Fruit fly (Drosophila melanogaster) whole organism, embryonic: ENCODE data around the gene vkg.

Experiments used
- Ada2b ChIP-seq: fragments of 200-800 bp; sonication (Bioruptor generic); IDR thresholded peaks from 2 replicates; pipeline ENCODE4 v1.3.6; 2022; ENCODE audit warnings: missing biosample characterization, missing genetic modification characterization
- Adf1 ChIP-seq: fragments of 200-800 bp; sonication (Bioruptor generic); IDR thresholded peaks from 2 replicates; pipeline ENCODE4 v1.3.6; 2022; ENCODE audit warnings: missing biosample characterization, missing genetic modification characterization
- CG10462 ChIP-seq: fragments of 200-800 bp; sonication (Bioruptor generic); optimal IDR thresholded peaks from 2 replicates; lab custom pipeline; 2016; ENCODE audit warnings: missing biosample characterization, missing genetic modification characterization
- CG10979 ChIP-seq: fragments of 200-800 bp; sonication (Bioruptor generic); optimal IDR thresholded peaks from 2 replicates; lab custom pipeline; 2018; ENCODE audit warnings: missing biosample characterization, mild to moderate bottlenecking, missing genetic modification characterization, moderate library complexity
- CG11398 ChIP-seq: fragments of 200-800 bp; sonication (Bioruptor generic); optimal IDR thresholded peaks from 2 replicates; lab custom pipeline; 2016; ENCODE audit warnings: missing biosample characterization, missing genetic modification characterization
- CG12236 ChIP-seq: fragments of 200-800 bp; sonication (Bioruptor generic); optimal IDR thresholded peaks from 2 replicates; lab custom pipeline; 2016; ENCODE audit warnings: missing biosample characterization, missing genetic modification characterization
- CG12744 ChIP-seq: fragments of 200-800 bp; sonication (Bioruptor generic); optimal IDR thresholded peaks from 2 replicates; lab custom pipeline; 2016; ENCODE audit warnings: missing biosample characterization, missing genetic modification characterization
- CG13287 ChIP-seq: fragments of 200-800 bp; sonication (Bioruptor generic); IDR thresholded peaks from 2 replicates; pipeline ENCODE4 v1.3.6; 2022; ENCODE audit warnings: missing biosample characterization, missing genetic modification characterization; ENCODE audit not compliant: partially characterized antibody
- CG13296 ChIP-seq: fragments of 200-800 bp; sonication (Bioruptor generic); optimal IDR thresholded peaks from 3 replicates; lab custom pipeline; 2018; ENCODE audit warnings: missing biosample characterization, mild to moderate bottlenecking, missing genetic modification characterization
- CG14965 ChIP-seq: fragments of 200-800 bp; sonication (Bioruptor generic); optimal IDR thresholded peaks from 2 replicates; lab custom pipeline; 2016; ENCODE audit warnings: missing biosample characterization, missing genetic modification characterization, borderline replicate concordance
- CG15696 ChIP-seq: fragments of 200-800 bp; sonication (Bioruptor generic); optimal IDR thresholded peaks from 2 replicates; lab custom pipeline; 2019; ENCODE audit warnings: missing biosample characterization, mild to moderate bottlenecking, missing genetic modification characterization, moderate library complexity
- CG17328 ChIP-seq: fragments of 200-800 bp; sonication (Bioruptor generic); IDR thresholded peaks from 2 replicates; pipeline ENCODE4 v1.3.6; 2022; ENCODE audit warnings: missing biosample characterization, missing genetic modification characterization
- CG18262 ChIP-seq: fragments of 200-800 bp; optimal IDR thresholded peaks from 3 replicates; lab custom pipeline; 2019; ENCODE audit warnings: missing biosample characterization, mild to moderate bottlenecking, missing genetic modification characterization, moderate library complexity
- CG2120 ChIP-seq: fragments of 200-800 bp; sonication (Bioruptor generic); optimal IDR thresholded peaks from 3 replicates; lab custom pipeline; 2016; ENCODE audit warnings: missing biosample characterization, missing genetic modification characterization
- CG2202 ChIP-seq: fragments of 200-800 bp; sonication (Bioruptor generic); optimal IDR thresholded peaks from 2 replicates; lab custom pipeline; 2018; ENCODE audit warnings: missing biosample characterization, mild to moderate bottlenecking, missing genetic modification characterization
- CG2712 ChIP-seq: fragments of 200-800 bp; optimal IDR thresholded peaks from 3 replicates; lab custom pipeline; 2019; ENCODE audit warnings: missing biosample characterization, mild to moderate bottlenecking, missing genetic modification characterization, moderate library complexity
- CG31388 ChIP-seq: fragments of 200-800 bp; sonication (Bioruptor generic); optimal IDR thresholded peaks from 2 replicates; lab custom pipeline; 2016; ENCODE audit warnings: missing biosample characterization, missing genetic modification characterization
- CG31441 ChIP-seq: fragments of 200-800 bp; sonication (Bioruptor generic); IDR thresholded peaks from 2 replicates; pipeline ENCODE4 v1.3.6; 2022; ENCODE audit warnings: missing biosample characterization, missing genetic modification characterization
- CG3847 ChIP-seq: fragments of 200-800 bp; sonication (Bioruptor generic); IDR thresholded peaks from 2 replicates; pipeline ENCODE4 v1.3.6; 2022; ENCODE audit warnings: missing biosample characterization, missing genetic modification characterization
- CG4328 ChIP-seq: fragments of 200-800 bp; sonication (Bioruptor generic); optimal IDR thresholded peaks from 3 replicates; lab custom pipeline; 2017; ENCODE audit warnings: missing biosample characterization, missing genetic modification reagents, missing genetic modification characterization
- CG4854 ChIP-seq: fragments of 200-800 bp; sonication (Bioruptor generic); optimal IDR thresholded peaks from 2 replicates; lab custom pipeline; 2016; ENCODE audit warnings: missing biosample characterization, missing genetic modification characterization, inconsistent platforms
- CG6175 ChIP-seq: fragments of 200-800 bp; sonication (Bioruptor generic); IDR thresholded peaks from 3 replicates; pipeline ENCODE4 v1.3.6; 2022; ENCODE audit warnings: missing biosample characterization, missing genetic modification characterization
- CG6854 ChIP-seq: fragments of 200-800 bp; sonication (Bioruptor generic); optimal IDR thresholded peaks from 3 replicates; lab custom pipeline; 2017; ENCODE audit warnings: missing biosample characterization, mild to moderate bottlenecking, missing genetic modification characterization
- CG7839 ChIP-seq: fragments of 200-800 bp; sonication (Bioruptor generic); optimal IDR thresholded peaks from 3 replicates; lab custom pipeline; 2018; ENCODE audit warnings: missing biosample characterization, mild to moderate bottlenecking, missing genetic modification characterization, moderate library complexity
- CG8388 ChIP-seq: fragments of 200-800 bp; sonication (Bioruptor generic); optimal IDR thresholded peaks from 2 replicates; lab custom pipeline; 2019; ENCODE audit warnings: missing biosample characterization, mild to moderate bottlenecking, missing genetic modification characterization, moderate library complexity
- CG9817 ChIP-seq: fragments of 200-800 bp; sonication (Bioruptor generic); optimal IDR thresholded peaks from 2 replicates; lab custom pipeline; 2018; ENCODE audit warnings: missing biosample characterization, mild to moderate bottlenecking, missing genetic modification characterization, moderate library complexity
- D19B ChIP-seq: fragments of 200-800 bp; sonication (Bioruptor generic); optimal IDR thresholded peaks from 2 replicates; lab custom pipeline; 2017; ENCODE audit warnings: missing biosample characterization, mild to moderate bottlenecking, missing genetic modification characterization
- Dfd ChIP-seq, 2 experiments: fragments of >200 bp; optimal IDR thresholded peaks; 2 replicates each; lab custom pipeline; 2017; ENCODE audit warnings: missing biosample characterization in 2 of 2, missing genetic modification characterization in 2 of 2
- Doc2 ChIP-seq: fragments of 200-800 bp; sonication (Bioruptor generic); IDR thresholded peaks from 2 replicates; pipeline ENCODE4 v1.3.6; 2022; ENCODE audit warnings: missing biosample characterization, missing genetic modification characterization
- Fer3 ChIP-seq: fragments of 200-800 bp; sonication (Bioruptor generic); optimal IDR thresholded peaks from 2 replicates; lab custom pipeline; 2018; ENCODE audit warnings: missing biosample characterization, mild to moderate bottlenecking, missing genetic modification characterization, moderate library complexity
- H2.0 ChIP-seq: fragments of 200-800 bp; sonication (Bioruptor generic); IDR thresholded peaks from 2 replicates; pipeline ENCODE4 v1.3.6; 2022; ENCODE audit warnings: missing biosample characterization, missing genetic modification characterization
- Lpt ChIP-seq: fragments of >200 bp; optimal IDR thresholded peaks from 2 replicates; lab custom pipeline; 2018; ENCODE audit warnings: missing biosample characterization, missing genetic modification characterization
- Med ChIP-seq: fragments of 200-800 bp; sonication (Bioruptor generic); peaks from one replicate; lab custom pipeline; 2016; ENCODE audit warnings: missing biosample characterization, missing genetic modification characterization, mild to moderate bottlenecking, inconsistent platforms, moderate library complexity
- Sin3A ChIP-seq: fragments of >200 bp; optimal IDR thresholded peaks from 2 replicates; lab custom pipeline; 2018
- Taf1 ChIP-seq: fragments of 200-800 bp; sonication (Bioruptor generic); IDR thresholded peaks from 2 replicates; pipeline ENCODE4 v1.3.6; 2022; ENCODE audit warnings: missing biosample characterization, missing genetic modification characterization
- br ChIP-seq: fragments of >200 bp; optimal IDR thresholded peaks from 2 replicates; lab custom pipeline; 2017
- eve ChIP-seq, 2 experiments: fragments of >200 bp; optimal IDR thresholded peaks; 2 replicates each; lab custom pipeline; 2017; ENCODE audit warnings: missing biosample characterization in 2 of 2, missing genetic modification characterization in 2 of 2
- fu2 ChIP-seq: fragments of 200-800 bp; sonication (Bioruptor generic); optimal IDR thresholded peaks from 2 replicates; lab custom pipeline; 2016; ENCODE audit warnings: missing biosample characterization, missing genetic modification characterization
- gcm ChIP-seq: fragments of 200-800 bp; sonication (Bioruptor generic); optimal IDR thresholded peaks from 2 replicates; lab custom pipeline; 2019; ENCODE audit warnings: missing biosample characterization, mild to moderate bottlenecking, missing genetic modification characterization, moderate library complexity
- grau ChIP-seq: fragments of 200-800 bp; optimal IDR thresholded peaks from 3 replicates; lab custom pipeline; 2019; ENCODE audit warnings: missing biosample characterization, mild to moderate bottlenecking, missing genetic modification characterization, moderate library complexity
- gsb-n ChIP-seq: fragments of 200-800 bp; sonication (Bioruptor generic); optimal IDR thresholded peaks from 3 replicates; lab custom pipeline; 2018; ENCODE audit warnings: missing biosample characterization, mild to moderate bottlenecking, missing genetic modification characterization
- kah ChIP-seq: fragments of 200-800 bp; sonication (Bioruptor generic); optimal IDR thresholded peaks from 2 replicates; lab custom pipeline; 2018; ENCODE audit warnings: missing biosample characterization, mild to moderate bottlenecking, missing genetic modification characterization
- oc ChIP-seq: fragments of 200-800 bp; sonication (Bioruptor generic); optimal IDR thresholded peaks from 2 replicates; lab custom pipeline; 2018; ENCODE audit warnings: missing biosample characterization, mild to moderate bottlenecking, missing genetic modification characterization, moderate library complexity
- onecut ChIP-seq: fragments of 200-800 bp; sonication (Bioruptor generic); IDR thresholded peaks from 2 replicates; pipeline ENCODE4 v1.3.6; 2022; ENCODE audit warnings: missing biosample characterization, missing genetic modification characterization
- pnt ChIP-seq: fragments of 200-800 bp; sonication (Bioruptor generic); optimal IDR thresholded peaks from 3 replicates; lab custom pipeline; 2016; ENCODE audit warnings: missing biosample characterization, missing genetic modification characterization
- tap ChIP-seq: fragments of 200-800 bp; optimal IDR thresholded peaks from 3 replicates; lab custom pipeline; 2019; ENCODE audit warnings: missing biosample characterization, mild to moderate bottlenecking, missing genetic modification characterization, moderate library complexity
- toy ChIP-seq: fragments of 200-800 bp; sonication (Bioruptor generic); IDR thresholded peaks from 2 replicates; pipeline ENCODE4 v1.3.6; 2022; ENCODE audit warnings: missing biosample characterization, missing genetic modification characterization
- trem ChIP-seq: fragments of 200-800 bp; optimal IDR thresholded peaks from 3 replicates; lab custom pipeline; 2019; ENCODE audit warnings: missing biosample characterization, mild to moderate bottlenecking, missing genetic modification characterization, moderate library complexity
- ttk ChIP-seq: fragments of 200-800 bp; sonication (Bioruptor generic); IDR thresholded peaks from 2 replicates; pipeline ENCODE4 v2.1.2; 2022; ENCODE audit warnings: missing biosample characterization, missing genetic modification characterization
- tup ChIP-seq: fragments of 200-800 bp; sonication (Bioruptor generic); optimal IDR thresholded peaks from 2 replicates; lab custom pipeline; 2016; ENCODE audit warnings: missing biosample characterization, mild to moderate bottlenecking, missing genetic modification characterization, moderate library complexity
- usp ChIP-seq: fragments of >200 bp; optimal IDR thresholded peaks from 2 replicates; lab custom pipeline; 2017; ENCODE audit warnings: missing biosample characterization, missing genetic modification characterization

The vkg gene

dm6 chr2L:5004677-5005463 lies 23.1 kb downstream of the vkg start (continued):
- TF ChIP-seq fu2: peak; percentile 95
- peak; percentile 88 for TF ChIP-seq gsb-n
- peak; percentile 94 for TF ChIP-seq CG6854 (GFP tag; lab: Kevin White, UChicago)
- TF ChIP-seq tup (GFP tag; lab: Kevin White, UChicago): peak; percentile 90
- TF ChIP-seq CG31441: peak; percentile 93
- peak; percentile 93 for TF ChIP-seq H2.0 (GFP tag; lab: Robert Waterston, UW)
- TF ChIP-seq Lpt: no peak
- peak; percentile 86 for TF ChIP-seq CG10462 (GFP tag; lab: Kevin White, UChicago)
- TF ChIP-seq CG12744 (GFP tag; lab: Kevin White, UChicago): peak; percentile 95
- peak; percentile 84 for TF ChIP-seq CG12236
- no peak for TF ChIP-seq usp (GFP tag; lab: Kevin White, UChicago)
- TF ChIP-seq CG18262: peak; percentile 90
- TF ChIP-seq CG2202 (tag; lab: Kevin White, UChicago): peak; percentile 79
- peak; percentile 96 for TF ChIP-seq CG9817 (tag; lab: Kevin White, UChicago)
- TF ChIP-seq CG13296 (GFP tag; lab: Kevin White, UChicago): peak; percentile 96
- TF ChIP-seq gcm (GFP tag; lab: Kevin White, UChicago): peak; percentile 87
- TF ChIP-seq CG3847: peak; percentile 96
- TF ChIP-seq eve (GFP tag; optimal IDR thresholded peaks at IDR 0.05; lab: Kevin White, UChicago): no peak
- TF ChIP-seq br (lab: Kevin White, UChicago): no peak
- TF ChIP-seq CG6175: peak; percentile 93
- TF ChIP-seq Fer3 (tag; lab: Kevin White, UChicago): peak; percentile 97
- TF ChIP-seq CG2712: peak; percentile 94
- TF ChIP-seq tap (tag; lab: Kevin White, UChicago): peak; percentile 92
- no peak for TF ChIP-seq CG13287 (GFP tag; lab: Robert Waterston, UW)
- peak; percentile 84 for TF ChIP-seq D19B
- TF ChIP-seq CG8388 (GFP tag; lab: Kevin White, UChicago): peak; percentile 91
- TF ChIP-seq trem: peak; percentile 74
- peak; percentile 95 for TF ChIP-seq CG7839
- TF ChIP-seq onecut (GFP tag; lab: Robert Waterston, UW): peak; percentile 86
- TF ChIP-seq Ada2b: peak; percentile 98
- TF ChIP-seq toy (GFP tag; lab: Robert Waterston, UW): peak; percentile 82
- TF ChIP-seq CG31388 (GFP tag; lab: Kevin White, UChicago): peak; percentile 79
- peak; percentile 91 for TF ChIP-seq CG10979 (tag; lab: Kevin White, UChicago)
- TF ChIP-seq CG2120: peak; percentile 99
- TF ChIP-seq CG4328 (GFP tag; lab: Kevin White, UChicago): peak; percentile 87
- no peak for TF ChIP-seq Sin3A (lab: Kevin White, UChicago)
- peak; percentile 81 for TF ChIP-seq kah (GFP tag; lab: Kevin White, UChicago)
- TF ChIP-seq grau: peak; percentile 99
- TF ChIP-seq CG17328 (GFP tag; lab: Robert Waterston, UW): peak; percentile 95
- TF ChIP-seq oc (tag; lab: Kevin White, UChicago): peak; percentile 94
- peak; percentile 93 for TF ChIP-seq ttk (GFP tag; lab: Robert Waterston, UW)
- TF ChIP-seq CG14965 (GFP tag; lab: Kevin White, UChicago): peak; percentile 74
- peak; percentile 91 for TF ChIP-seq CG4854
- peak; percentile 83 for TF ChIP-seq Adf1
- peak; percentile 81 for TF ChIP-seq Doc2 (GFP tag; lab: Robert Waterston, UW)
- TF ChIP-seq CG11398: peak; percentile 91
- peak; percentile 99 for TF ChIP-seq Med
- TF ChIP-seq Taf1 (GFP tag; lab: Robert Waterston, UW): peak; percentile 94
- TF ChIP-seq pnt: peak; percentile 94
- no peak for TF ChIP-seq Dfd (GFP tag; optimal IDR thresholded peaks at IDR 0.05; lab: Kevin White, UChicago)
- TF ChIP-seq CG15696 (tag; lab: Kevin White, UChicago): peak; percentile 80
